Fruit fly (Drosophila melanogaster) S2 (cell line): Measurements from ENCODE around the gene CG7166.

Source experiments
- CG8478 ChIP-seq: fragments of >200 bp; optimal IDR thresholded peaks from 2 replicates; lab custom pipeline; 2018
- CTCF ChIP-seq, 2 experiments: fragments of >200 bp; optimal IDR thresholded peaks; 2 replicates each; lab custom pipeline; 2018

DNA sequence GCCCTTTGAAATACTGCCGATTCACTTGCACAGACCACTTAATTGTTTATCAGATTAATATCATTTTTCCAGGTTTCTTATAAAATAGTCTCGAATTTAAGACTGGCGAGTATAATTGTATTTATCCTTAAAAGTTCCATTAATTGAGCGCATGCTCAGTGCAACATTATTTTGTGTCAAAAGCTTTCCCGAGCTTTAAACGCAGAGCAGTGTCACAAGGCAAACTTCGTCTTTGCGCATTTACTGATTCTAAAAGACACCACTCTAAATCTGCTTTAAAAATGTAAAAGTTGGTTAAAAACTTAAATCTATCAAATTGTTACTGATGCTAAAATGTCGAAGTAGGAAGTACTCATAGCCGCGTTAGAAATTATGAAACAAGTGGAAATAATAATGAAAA, at the start of gene CG7166, which contains the start of gene Alg11:
- TF ChIP-seq CTCF (optimal IDR thresholded peaks at IDR 0.05; lab: Kevin White, UChicago), result no peak
- TF ChIP-seq CG8478 (lab: Kevin White, UChicago), result no peak
